Worm (Caenorhabditis elegans) whole organism, L2 larva: ENCODE results near the gene Y97E10C.1.

ENCODE experiments used
- F13H6.1 ChIP-seq: sonication (generic microtip); optimal IDR thresholded peaks from 2 replicates; lab custom pipeline; 2016; ENCODE audit warnings: missing genetic modification characterization, missing compliant biosample characterization
- R02D3.7 ChIP-seq: fragments of 150-350 bp; optimal IDR thresholded peaks from 2 replicates; lab custom pipeline; 2014; ENCODE audit warnings: missing biosample characterization, missing genetic modification characterization
- ZK546.5 ChIP-seq: sonication (generic microtip); optimal IDR thresholded peaks from 2 replicates; lab custom pipeline; 2017; ENCODE audit warnings: missing biosample characterization, missing genetic modification characterization
- alr-1 ChIP-seq: fragments of 150-350 bp; optimal IDR thresholded peaks from 2 replicates; lab custom pipeline; 2014; ENCODE audit warnings: missing biosample characterization, missing genetic modification characterization
- aly-2 ChIP-seq: fragments of 150-350 bp; optimal IDR thresholded peaks from 2 replicates; lab custom pipeline; 2014; ENCODE audit warnings: missing biosample characterization, missing genetic modification characterization
- ama-1 ChIP-seq: fragments of 150-350 bp; optimal IDR thresholded peaks from 2 replicates; lab custom pipeline; 2018; ENCODE audit warnings: inconsistent platforms
- blmp-1 ChIP-seq: sonication (generic microtip); optimal IDR thresholded peaks from 2 replicates; lab custom pipeline; 2017; ENCODE audit warnings: missing genetic modification characterization, mild to moderate bottlenecking, missing compliant biosample characterization, antibody characterized with exemption, moderate library complexity; ENCODE audit not compliant: insufficient read depth
- ceh-16 ChIP-seq: fragments of 150-350 bp; optimal IDR thresholded peaks from 2 replicates; lab custom pipeline; 2014; ENCODE audit warnings: missing biosample characterization, missing genetic modification characterization
- crh-2 ChIP-seq: sonication (generic microtip); optimal IDR thresholded peaks from 2 replicates; lab custom pipeline; 2017; ENCODE audit warnings: missing biosample characterization, missing genetic modification characterization
- dmd-4 ChIP-seq: sonication (generic microtip); optimal IDR thresholded peaks from 2 replicates; lab custom pipeline; 2017; ENCODE audit warnings: missing biosample characterization, missing genetic modification characterization
- egl-27 ChIP-seq: sonication (generic microtip); optimal IDR thresholded peaks from 3 replicates; lab custom pipeline; 2017; ENCODE audit warnings: missing biosample characterization, missing genetic modification reagents, missing genetic modification characterization
- elt-3 ChIP-seq: sonication (generic microtip); optimal IDR thresholded peaks from 2 replicates; lab custom pipeline; 2017; ENCODE audit warnings: missing biosample characterization, missing genetic modification characterization
- fos-1 ChIP-seq: fragments of 150-350 bp; optimal IDR thresholded peaks from 2 replicates; lab custom pipeline; 2014; ENCODE audit warnings: missing biosample characterization, missing genetic modification characterization
- gmeb-1 ChIP-seq: fragments of 150-350 bp; optimal IDR thresholded peaks from 2 replicates; lab custom pipeline; 2014; ENCODE audit warnings: missing biosample characterization, missing genetic modification characterization
- lin-11 ChIP-seq: fragments of 150-350 bp; sonication (generic microtip); optimal IDR thresholded peaks from 2 replicates; lab custom pipeline; 2014; ENCODE audit warnings: missing biosample characterization, missing genetic modification characterization, inconsistent platforms, mixed read lengths
- lin-13 ChIP-seq: fragments of 150-350 bp; optimal IDR thresholded peaks from 2 replicates; lab custom pipeline; 2014; ENCODE audit warnings: missing biosample characterization, missing genetic modification reagents, missing genetic modification characterization
- mbf-1 ChIP-seq: sonication (generic microtip); optimal IDR thresholded peaks from 2 replicates; lab custom pipeline; 2017; ENCODE audit warnings: missing biosample characterization, missing genetic modification characterization
- mdl-1 ChIP-seq, 2 experiments: fragments of 150-350 bp in 1 of 2; sonication (generic microtip) in 1 of 2; optimal IDR thresholded peaks; 2 replicates each; lab custom pipeline; 2017; ENCODE audit warnings: missing biosample characterization in 2 of 2, missing genetic modification characterization in 2 of 2
- nhr-10 ChIP-seq: sonication (generic microtip); optimal IDR thresholded peaks from 2 replicates; lab custom pipeline; 2017; ENCODE audit warnings: missing biosample characterization, missing genetic modification characterization
- nhr-12 ChIP-seq: fragments of 150-350 bp; optimal IDR thresholded peaks from 2 replicates; lab custom pipeline; 2014; ENCODE audit warnings: missing biosample characterization, missing genetic modification characterization
- nhr-21 ChIP-seq: fragments of 150-350 bp; optimal IDR thresholded peaks from 2 replicates; lab custom pipeline; 2014; ENCODE audit warnings: missing biosample characterization, missing genetic modification characterization
- nhr-23 ChIP-seq: fragments of 150-350 bp; optimal IDR thresholded peaks from 2 replicates; lab custom pipeline; 2014; ENCODE audit warnings: missing biosample characterization, missing genetic modification reagents, missing genetic modification characterization
- nhr-237 ChIP-seq: fragments of 150-350 bp; optimal IDR thresholded peaks from 2 replicates; lab custom pipeline; 2014; ENCODE audit warnings: missing biosample characterization, missing genetic modification characterization
- peb-1 ChIP-seq: fragments of 150-350 bp; optimal IDR thresholded peaks from 2 replicates; lab custom pipeline; 2014; ENCODE audit warnings: missing biosample characterization, missing genetic modification characterization
- sem-4 ChIP-seq: fragments of 150-350 bp; optimal IDR thresholded peaks from 2 replicates; lab custom pipeline; 2014; ENCODE audit warnings: missing biosample characterization, missing genetic modification reagents, missing genetic modification characterization
- sma-3 ChIP-seq: sonication (generic microtip); optimal IDR thresholded peaks from 2 replicates; lab custom pipeline; 2016; ENCODE audit warnings: missing genetic modification reagents, missing genetic modification characterization, missing compliant biosample characterization
- sma-9 ChIP-seq, 2 experiments: fragments of 150-350 bp in 1 of 2; sonication (generic microtip) in 1 of 2; optimal IDR thresholded peaks; 2 replicates each; lab custom pipeline; 2014 to 2016; ENCODE audit warnings: missing genetic modification characterization in 2 of 2, mild to moderate bottlenecking in 1 of 2, missing biosample characterization in 1 of 2, missing compliant biosample characterization in 1 of 2, missing genetic modification reagents in 1 of 2, moderate library complexity in 1 of 2
- snpc-4 ChIP-seq: fragments of 150-350 bp; optimal IDR thresholded peaks from 2 replicates; lab custom pipeline; 2014; ENCODE audit warnings: missing biosample characterization, missing genetic modification characterization
- unc-55 ChIP-seq: fragments of 150-350 bp; sonication (generic microtip); optimal IDR thresholded peaks from 3 replicates; lab custom pipeline; 2014; ENCODE audit warnings: missing biosample characterization, missing genetic modification reagents, missing genetic modification characterization
- unc-62 ChIP-seq: fragments of 150-350 bp; optimal IDR thresholded peaks from 2 replicates; lab custom pipeline; 2014; ENCODE audit warnings: missing biosample characterization, missing genetic modification reagents, missing genetic modification characterization
- ztf-1 ChIP-seq: fragments of 200-800 bp; sonication (Bioruptor generic); conservative IDR thresholded peaks from 2 replicates; pipeline ENCODE4 v1.3.6; 2022; ENCODE audit warnings: missing genetic modification characterization, missing compliant biosample characterization
- ztf-11 ChIP-seq: sonication (generic microtip); optimal IDR thresholded peaks from 2 replicates; lab custom pipeline; 2017; ENCODE audit warnings: missing biosample characterization, missing genetic modification characterization
- ztf-4 ChIP-seq: fragments of 150-350 bp; optimal IDR thresholded peaks from 2 replicates; lab custom pipeline; 2014; ENCODE audit warnings: missing biosample characterization, missing genetic modification characterization

Gene Y97E10C.1

DNA sequence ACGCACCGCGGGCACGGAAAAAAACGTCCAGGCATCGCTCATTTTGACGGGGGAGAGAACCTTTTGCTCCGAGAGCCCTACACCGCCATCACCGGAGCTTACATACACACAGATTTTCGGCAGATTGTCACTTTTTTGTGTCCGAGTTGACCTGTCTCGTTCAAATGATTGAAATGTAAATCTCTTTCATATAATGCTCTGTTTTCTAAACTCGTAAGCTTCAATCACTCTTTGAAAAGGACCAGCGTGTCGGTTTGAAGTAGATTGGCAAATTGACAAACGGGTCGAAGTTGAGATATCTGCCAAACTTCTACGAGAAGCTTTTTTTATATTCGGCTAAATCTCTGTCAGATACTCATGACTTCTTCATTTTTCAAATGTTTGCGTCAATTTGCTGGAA, 18.5 kb downstream of the Y97E10C.1 start:
- TF ChIP-seq dmd-4 (tag; lab: Kevin White, UChicago), result no peak
- TF ChIP-seq elt-3 (tag; lab: Kevin White, UChicago), result no peak
- TF ChIP-seq nhr-21 (tag; lab: Kevin White, UChicago), result no peak
- TF ChIP-seq nhr-23 (tag; lab: Kevin White, UChicago), result no peak
- no peak for TF ChIP-seq R02D3.7 (tag; lab: Kevin White, UChicago)
- TF ChIP-seq lin-13 (GFP tag; lab: Kevin White, UChicago), result no peak
- TF ChIP-seq nhr-10, result no peak
- no peak for TF ChIP-seq gmeb-1
- no peak for TF ChIP-seq unc-62 (GFP tag; lab: Kevin White, UChicago)
- TF ChIP-seq lin-11, result no peak
- TF ChIP-seq sma-3 (GFP tag; lab: Kevin White, UChicago), result no peak
- TF ChIP-seq mbf-1 (tag; lab: Kevin White, UChicago), result no peak
- TF ChIP-seq sem-4, result no peak

ce11 chrV:7747987-7748607, 19.4 kb downstream of the Y97E10C.1 start:
- TF ChIP-seq peb-1 (tag; lab: Kevin White, UChicago), result no peak
- no peak for TF ChIP-seq sma-3 (GFP tag; lab: Kevin White, UChicago)
- TF ChIP-seq nhr-10, result no peak
- TF ChIP-seq alr-1, result no peak
- TF ChIP-seq ztf-4 (tag; lab: Kevin White, UChicago), result no peak
- no peak for TF ChIP-seq mdl-1 (tag; optimal IDR thresholded peaks at IDR 0.05; lab: Kevin White, UChicago)
- no peak for TF ChIP-seq ztf-11 (tag; lab: Kevin White, UChicago)
- no peak for TF ChIP-seq ceh-16 (tag; lab: Kevin White, UChicago)
- no peak for TF ChIP-seq ama-1
- TF ChIP-seq ztf-1 (GFP tag; lab: Robert Waterston, UW), result no peak
- no peak for TF ChIP-seq aly-2 (tag; lab: Kevin White, UChicago)
- no peak for TF ChIP-seq unc-55 (GFP tag; lab: Kevin White, UChicago)
- no peak for TF ChIP-seq nhr-12 (tag; lab: Kevin White, UChicago)
- no peak for TF ChIP-seq F13H6.1 (tag; lab: Kevin White, UChicago)
- TF ChIP-seq unc-62 (GFP tag; lab: Kevin White, UChicago), result no peak
- TF ChIP-seq nhr-21 (tag; lab: Kevin White, UChicago), result no peak
- no peak for TF ChIP-seq crh-2 (tag; lab: Kevin White, UChicago)
- TF ChIP-seq egl-27 (tag; lab: Kevin White, UChicago), result no peak
- TF ChIP-seq lin-11, result no peak
- TF ChIP-seq elt-3 (tag; lab: Kevin White, UChicago), result no peak
- TF ChIP-seq, all 48 proteins: peak for 0

DNA sequence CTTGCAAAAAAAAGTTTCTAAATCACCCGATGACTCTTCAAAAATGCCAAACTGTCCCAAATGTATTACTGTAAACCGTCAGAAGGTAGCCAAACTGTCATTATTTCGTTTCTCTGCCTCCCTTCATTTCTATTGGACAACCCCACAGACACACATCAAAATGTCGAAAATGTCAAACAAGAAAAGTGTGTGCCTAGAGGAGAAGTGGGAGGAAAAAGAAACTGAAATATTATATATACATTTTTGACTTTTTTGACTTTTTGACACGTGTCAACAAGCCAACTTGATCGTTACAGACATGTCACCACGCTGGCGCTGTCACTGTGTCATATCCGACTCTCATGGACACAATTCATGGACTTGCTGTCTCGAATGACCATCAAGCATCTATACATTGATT, 21.0 kb downstream of the Y97E10C.1 start:
- no peak for TF ChIP-seq blmp-1
- TF ChIP-seq nhr-12 (tag; lab: Kevin White, UChicago), result no peak
- no peak for TF ChIP-seq F13H6.1 (tag; lab: Kevin White, UChicago)
- no peak for TF ChIP-seq nhr-237 (tag; lab: Kevin White, UChicago)
- TF ChIP-seq unc-55 (GFP tag; lab: Kevin White, UChicago), result no peak
- TF ChIP-seq sma-3 (GFP tag; lab: Kevin White, UChicago), result no peak
- TF ChIP-seq dmd-4 (tag; lab: Kevin White, UChicago), result no peak
- no peak for TF ChIP-seq sma-9 (GFP tag; optimal IDR thresholded peaks at IDR 0.05; lab: Kevin White, UChicago)
- TF ChIP-seq sma-9 (tag; optimal IDR thresholded peaks at IDR 0.05; lab: Kevin White, UChicago), result no peak

DNA sequence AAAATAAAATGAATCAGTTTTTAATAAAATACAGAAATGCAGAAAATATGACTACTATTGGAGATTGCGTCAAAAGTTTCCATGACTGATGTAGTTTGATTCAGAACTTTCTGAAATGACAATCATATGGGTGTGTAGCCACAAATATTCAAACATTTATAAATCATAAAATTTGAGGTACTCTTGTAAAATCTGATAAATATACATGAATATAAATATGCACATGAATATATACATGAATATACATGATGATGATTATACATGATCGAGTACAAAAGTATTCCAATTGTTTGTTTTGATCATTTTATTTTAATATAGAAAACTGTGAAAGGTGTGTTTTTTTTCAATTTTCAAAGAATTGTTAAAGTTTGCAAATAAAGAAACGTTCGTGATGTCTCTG, 25.9 kb downstream of the Y97E10C.1 start, which contains the start of gene T05B11.4:
T05B11.4 (minus strand) TSS at position 101 of the 400 bp plus-strand sequence.
- TF ChIP-seq snpc-4 (tag; lab: Kevin White, UChicago), result no peak
- TF ChIP-seq nhr-23 (tag; lab: Kevin White, UChicago), result no peak
- no peak for TF ChIP-seq ztf-4 (tag; lab: Kevin White, UChicago)
- no peak for TF ChIP-seq ZK546.5 (tag; lab: Kevin White, UChicago)
- TF ChIP-seq nhr-237 (tag; lab: Kevin White, UChicago), result no peak
- TF ChIP-seq lin-11, result no peak

DNA sequence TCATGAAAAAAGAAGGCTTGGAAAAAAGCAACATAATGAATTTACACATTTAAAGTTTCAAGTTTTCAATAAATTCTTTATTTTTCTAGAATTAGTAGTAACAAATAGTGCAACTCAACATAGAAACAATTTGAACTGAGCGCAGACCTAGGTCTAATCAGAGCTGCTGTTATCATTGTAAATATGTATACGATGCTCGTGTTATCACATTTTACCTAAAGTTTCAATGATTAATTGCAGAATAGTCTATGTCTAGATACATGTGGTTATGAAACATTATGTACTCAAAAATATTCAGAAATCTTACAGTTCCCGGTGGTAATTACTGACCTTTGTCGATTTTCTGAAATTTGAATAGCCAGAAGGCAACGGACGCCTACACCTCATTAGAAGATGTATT, 27.3 kb downstream of the Y97E10C.1 start:
- TF ChIP-seq sma-9 (GFP tag; optimal IDR thresholded peaks at IDR 0.05; lab: Kevin White, UChicago) (peak; percentile 14), sma-9 (tag; optimal IDR thresholded peaks at IDR 0.05; lab: Kevin White, UChicago) (no peak), fos-1 (tag; lab: Kevin White, UChicago) (peak; percentile 5), egl-27 (tag; lab: Kevin White, UChicago) (no peak)
